Fruit fly (Drosophila melanogaster): ENCODE measurements around the gene mRpL36.

The mRpL36 gene

dm6 chr3L:8094652-8095129 lies 30.2 kb downstream of the mRpL36 start (continued):
- TF ChIP-seq B-H1 (GFP tag; IDR thresholded peaks at IDR 0.05), result no peak
- no peak for TF ChIP-seq pfk (GFP tag; optimal IDR thresholded peaks at IDR 0.05)
- no peak for TF ChIP-seq CrebB (tag; optimal IDR thresholded peaks at IDR 0.05)
- TF ChIP-seq CG6689 (GFP tag; IDR thresholded peaks at IDR 0.05), result no peak
- no peak for TF ChIP-seq toy (GFP tag; IDR thresholded peaks at IDR 0.05)
- TF ChIP-seq Six4 (GFP tag; optimal IDR thresholded peaks at IDR 0.05), result no peak
- no peak for TF ChIP-seq crp (GFP tag; optimal IDR thresholded peaks at IDR 0.05)
- TF ChIP-seq psq (GFP tag; optimal IDR thresholded peaks at IDR 0.05), result no peak
- TF ChIP-seq CG6791 (GFP tag; IDR thresholded peaks at IDR 0.05; ENCODE audit: partially characterized antibody), result no peak
- TF ChIP-seq dpn (GFP tag; optimal IDR thresholded peaks at IDR 0.05), result peak in 1 of 2 experiments; percentile 4
- peak; percentile 25 for TF ChIP-seq CG12391 (tag; optimal IDR thresholded peaks at IDR 0.05)
- peak; percentile 24 for TF ChIP-seq Deaf1 (tag; optimal IDR thresholded peaks at IDR 0.05)
- TF ChIP-seq CG17328 (GFP tag; IDR thresholded peaks at IDR 0.05), result no peak
- no peak for TF ChIP-seq ab (GFP tag; optimal IDR thresholded peaks at IDR 0.05)
- no peak for TF ChIP-seq corto (GFP tag; optimal IDR thresholded peaks at IDR 0.05)
- no peak for TF ChIP-seq chm (GFP tag; IDR thresholded peaks at IDR 0.05)
- TF ChIP-seq sob (GFP tag; IDR thresholded peaks at IDR 0.05), result no peak; the same call in 1 of the 2 replicates
- no peak for TF ChIP-seq CG12299 (tag; optimal IDR thresholded peaks at IDR 0.05)
- TF ChIP-seq chinmo (GFP tag; IDR thresholded peaks at IDR 0.05; ENCODE audit: partially characterized antibody), result peak; percentile 71; the same call in 1 of the 4 replicates
- TF ChIP-seq CG10431 (GFP tag; optimal IDR thresholded peaks at IDR 0.05), result no peak
- TF ChIP-seq Drgx (GFP tag; IDR thresholded peaks at IDR 0.05), result no peak
- no peak for TF ChIP-seq slp2 (GFP tag; optimal IDR thresholded peaks at IDR 0.05)
- no peak for TF ChIP-seq Tbp (GFP tag; optimal IDR thresholded peaks at IDR 0.05)
- TF ChIP-seq prd (optimal IDR thresholded peaks at IDR 0.05), result no peak
- no peak for TF ChIP-seq prd (GFP tag; IDR thresholded peaks at IDR 0.05)
- TF ChIP-seq caup (GFP tag; optimal IDR thresholded peaks at IDR 0.05; ENCODE audit: severe bottlenecking), result no peak
- TF ChIP-seq bab2 (GFP tag; optimal IDR thresholded peaks at IDR 0.05), result no peak
- no peak for TF ChIP-seq Optix (GFP tag; IDR thresholded peaks at IDR 0.05)
- TF ChIP-seq Hand (GFP tag; optimal IDR thresholded peaks at IDR 0.05), result no peak
- TF ChIP-seq CG8478 (optimal IDR thresholded peaks at IDR 0.05), result no peak
- no peak for TF ChIP-seq cato (GFP tag; optimal IDR thresholded peaks at IDR 0.05; ENCODE audit: borderline replicate concordance)
- TF ChIP-seq ems (GFP tag; optimal IDR thresholded peaks at IDR 0.05), result no peak
- no peak for TF ChIP-seq CG9609 (GFP tag; optimal IDR thresholded peaks at IDR 0.05)
- no peak for TF ChIP-seq Myb (GFP tag; optimal IDR thresholded peaks at IDR 0.05)
- no peak for TF ChIP-seq CG10462 (GFP tag; optimal IDR thresholded peaks at IDR 0.05)

dm6 chr3L:8093553-8093952 lies 31.4 kb downstream of the mRpL36 start:
- TF ChIP-seq dmrt99B (tag; optimal IDR thresholded peaks at IDR 0.05) (no peak), CG11695 (GFP tag; IDR thresholded peaks at IDR 0.05) (no peak), CG12744 (GFP tag; optimal IDR thresholded peaks at IDR 0.05) (no peak), ewg (GFP tag; optimal IDR thresholded peaks at IDR 0.05) (no peak), Fer1 (GFP tag; optimal IDR thresholded peaks at IDR 0.05) (peak; percentile 47), abd-A (tag; optimal IDR thresholded peaks at IDR 0.05) (peak; percentile 80), peb (GFP tag; IDR thresholded peaks at IDR 0.05) (no peak), Hmr (GFP tag; optimal IDR thresholded peaks at IDR 0.05) (peak; percentile 68), CG1603 (tag; optimal IDR thresholded peaks at IDR 0.05) (peak; percentile 17), pho (GFP tag; optimal IDR thresholded peaks at IDR 0.05) (no peak), Nf-YB (GFP tag; optimal IDR thresholded peaks at IDR 0.05) (no peak), CG5180 (GFP tag; optimal IDR thresholded peaks at IDR 0.05) (no peak), HLH4C (GFP tag; IDR thresholded peaks at IDR 0.05; ENCODE audit: partially characterized antibody) (no peak), CG10267 (tag; optimal IDR thresholded peaks at IDR 0.05) (no peak), Chrac-16 (GFP tag; optimal IDR thresholded peaks at IDR 0.05) (no peak), Mes4 (GFP tag; optimal IDR thresholded peaks at IDR 0.05) (no peak), ttk (GFP tag; IDR thresholded peaks at IDR 0.05) (no peak), hb (GFP tag; IDR thresholded peaks at IDR 0.05; ENCODE audit: partially characterized antibody) (no peak), NFAT (GFP tag; IDR thresholded peaks at IDR 0.05) (no peak)

All from whole organism, embryonic.